Worm (Caenorhabditis elegans) whole organism, early embryonic: ENCODE results near the gene tps-2.

Experiments
- B0310.2 ChIP-seq: sonication (generic microtip); optimal IDR thresholded peaks from 2 replicates; lab custom pipeline; 2016; ENCODE audit warnings: mild to moderate bottlenecking, missing genetic modification characterization, missing compliant biosample characterization
- F13C5.2 ChIP-seq: sonication (generic microtip); optimal IDR thresholded peaks from 2 replicates; lab custom pipeline; 2017; ENCODE audit warnings: mild to moderate bottlenecking, missing genetic modification characterization, inconsistent platforms, missing compliant biosample characterization
- aly-1 ChIP-seq: sonication (generic microtip); optimal IDR thresholded peaks from 2 replicates; lab custom pipeline; 2016; ENCODE audit warnings: missing genetic modification characterization, missing compliant biosample characterization
- ama-1 ChIP-seq: fragments of 150-350 bp; optimal IDR thresholded peaks from 2 replicates; lab custom pipeline; 2014
- ceh-13 ChIP-seq: fragments of 200-800 bp; sonication (Bioruptor generic); optimal IDR thresholded peaks from 2 replicates; lab custom pipeline; 2018; ENCODE audit warnings: mild to moderate bottlenecking, missing genetic modification characterization, missing compliant biosample characterization
- ceh-36 ChIP-seq: sonication (generic microtip); optimal IDR thresholded peaks from 2 replicates; lab custom pipeline; 2016; ENCODE audit warnings: missing genetic modification characterization, inconsistent platforms, missing compliant biosample characterization
- ets-7 ChIP-seq: sonication (generic microtip); optimal IDR thresholded peaks from 2 replicates; lab custom pipeline; 2016; ENCODE audit warnings: missing genotype, missing genetic modification characterization, missing compliant biosample characterization
- flt-1 ChIP-seq: fragments of 200-800 bp; sonication (Bioruptor generic); IDR thresholded peaks from 2 replicates; pipeline ENCODE4 v1.3.6; 2022; ENCODE audit warnings: missing genetic modification characterization, missing compliant biosample characterization
- hmbx-1 ChIP-seq: sonication (generic microtip); optimal IDR thresholded peaks from 2 replicates; lab custom pipeline; 2016; ENCODE audit warnings: mild to moderate bottlenecking, missing genetic modification characterization, missing compliant biosample characterization
- hmg-4 ChIP-seq: fragments of 200-800 bp; sonication (Bioruptor generic); optimal IDR thresholded peaks from 2 replicates; lab custom pipeline; 2018; ENCODE audit warnings: mild to moderate bottlenecking, missing genetic modification characterization, missing compliant biosample characterization
- hnd-1 ChIP-seq: sonication (generic microtip); optimal IDR thresholded peaks from 2 replicates; lab custom pipeline; 2016; ENCODE audit warnings: missing genetic modification characterization, missing compliant biosample characterization
- pes-1 ChIP-seq: fragments of 200-800 bp; sonication (Bioruptor generic); IDR thresholded peaks from 2 replicates; pipeline ENCODE4 v1.3.6; 2022; ENCODE audit warnings: missing genetic modification reagents, missing genetic modification characterization, missing compliant biosample characterization
- scrt-1 ChIP-seq: fragments of 200-800 bp; sonication (Bioruptor generic); IDR thresholded peaks from 2 replicates; pipeline ENCODE4 v1.3.6; 2022; ENCODE audit warnings: missing genetic modification characterization, missing compliant biosample characterization
- sea-1 ChIP-seq: fragments of 200-800 bp; sonication (Bioruptor generic); conservative IDR thresholded peaks from 2 replicates; pipeline ENCODE4 v1.3.6; 2022; ENCODE audit warnings: missing genetic modification characterization, missing compliant biosample characterization
- tbx-11 ChIP-seq: fragments of 200-800 bp; sonication (Bioruptor generic); IDR thresholded peaks from 2 replicates; pipeline ENCODE4 v1.3.6; 2022; ENCODE audit warnings: missing genetic modification characterization, missing compliant biosample characterization
- tbx-37 ChIP-seq: fragments of 200-800 bp; sonication (Bioruptor generic); conservative IDR thresholded peaks from 2 replicates; pipeline ENCODE4 v1.3.6; 2022; ENCODE audit warnings: missing genetic modification reagents, missing genetic modification characterization, missing compliant biosample characterization
- tra-4 ChIP-seq: sonication (generic microtip); optimal IDR thresholded peaks from 2 replicates; lab custom pipeline; 2017; ENCODE audit warnings: missing genetic modification characterization, missing compliant biosample characterization

tps-2 gene

DNA sequence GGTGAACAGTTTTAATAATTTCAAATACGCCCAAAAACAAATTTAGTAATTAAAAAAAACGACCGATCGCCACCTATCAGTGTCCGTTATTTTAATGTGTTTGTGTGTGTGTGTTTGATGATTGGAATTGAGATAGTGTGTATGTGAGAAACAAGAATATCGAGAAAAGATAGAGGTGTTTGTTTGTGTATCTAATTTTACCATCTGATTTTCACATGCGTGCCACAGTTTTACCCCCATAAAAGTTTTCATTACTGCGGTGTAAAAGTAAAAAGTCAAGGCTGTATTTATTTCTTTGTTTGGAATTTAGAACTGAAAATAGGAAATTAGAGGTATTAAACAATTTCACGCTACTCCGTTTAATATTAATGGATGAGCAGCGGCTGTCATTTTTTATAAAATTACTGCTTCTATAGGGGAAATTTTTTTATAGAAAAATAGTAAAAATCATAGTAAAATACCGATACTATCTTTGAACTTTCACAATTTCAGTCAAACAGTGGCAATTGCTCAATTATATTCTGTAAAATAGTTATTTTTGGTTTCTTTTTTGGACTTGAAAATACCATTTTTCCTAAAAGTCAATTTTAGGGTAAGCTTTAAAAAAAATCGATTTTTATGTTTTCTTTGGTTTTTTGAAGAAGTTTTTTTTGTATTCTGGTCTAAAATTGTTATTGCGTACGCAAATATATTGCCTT, 620 bp upstream of the tps-2 start:
- TF ChIP-seq ets-7 (no peak), pes-1 (no peak), hmg-4 (GFP tag; lab: Kevin White, UChicago) (no peak), hnd-1 (tag; lab: Kevin White, UChicago) (no peak), ceh-36 (tag; lab: Kevin White, UChicago) (no peak)

ce11 chrII:14602735-14603134, 2.0 kb downstream of the tps-2 start:
- TF ChIP-seq tbx-37 = no peak
- TF ChIP-seq aly-1 (tag; lab: Kevin White, UChicago) = no peak
- TF ChIP-seq flt-1 (GFP tag; lab: Robert Waterston, UW) = no peak

ce11 chrII:14604261-14604660, 3.6 kb downstream of the tps-2 start:
- TF ChIP-seq flt-1 (GFP tag; lab: Robert Waterston, UW) (no peak), tbx-11 (GFP tag; lab: Robert Waterston, UW) (no peak), hmg-4 (GFP tag; lab: Kevin White, UChicago) (no peak), hnd-1 (tag; lab: Kevin White, UChicago) (no peak), ama-1 (lab: Kevin White, UChicago) (no peak), sea-1 (GFP tag; lab: Robert Waterston, UW) (no peak), pes-1 (no peak), tbx-37 (no peak), ets-7 (no peak), hmbx-1 (tag; lab: Kevin White, UChicago) (no peak), ceh-36 (tag; lab: Kevin White, UChicago) (no peak), F13C5.2 (tag; lab: Kevin White, UChicago) (no peak), ceh-13 (no peak), aly-1 (tag; lab: Kevin White, UChicago) (no peak), B0310.2 (tag; lab: Kevin White, UChicago) (no peak), tra-4 (tag; lab: Kevin White, UChicago) (no peak), scrt-1 (no peak)

DNA sequence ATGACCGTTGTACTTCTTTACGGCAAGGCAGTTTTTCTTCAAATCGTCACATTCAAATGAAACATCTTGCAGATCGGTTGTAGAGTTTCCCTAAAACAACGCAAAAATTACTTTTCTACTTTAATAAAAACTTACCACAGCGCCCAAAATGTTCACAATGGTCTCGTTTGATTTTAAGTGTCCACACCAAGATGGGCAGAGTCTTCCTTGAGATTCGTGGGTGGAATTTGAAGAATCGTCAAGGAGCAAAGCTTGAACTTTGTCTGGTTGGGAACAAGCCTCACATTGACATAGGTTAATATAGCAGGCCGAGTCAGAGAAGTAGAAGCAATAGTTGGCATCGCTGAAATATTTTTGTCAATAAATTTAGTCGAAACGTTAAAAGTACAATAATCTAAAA, 4.3 kb downstream of the tps-2 start:
- TF ChIP-seq hmg-4 (GFP tag; lab: Kevin White, UChicago) (no peak), F13C5.2 (tag; lab: Kevin White, UChicago) (no peak), scrt-1 (no peak), sea-1 (GFP tag; lab: Robert Waterston, UW) (no peak), flt-1 (GFP tag; lab: Robert Waterston, UW) (no peak), ama-1 (lab: Kevin White, UChicago) (no peak), ceh-36 (tag; lab: Kevin White, UChicago) (no peak), tbx-11 (GFP tag; lab: Robert Waterston, UW) (no peak), hmbx-1 (tag; lab: Kevin White, UChicago) (no peak), B0310.2 (tag; lab: Kevin White, UChicago) (no peak), tra-4 (tag; lab: Kevin White, UChicago) (no peak)

DNA sequence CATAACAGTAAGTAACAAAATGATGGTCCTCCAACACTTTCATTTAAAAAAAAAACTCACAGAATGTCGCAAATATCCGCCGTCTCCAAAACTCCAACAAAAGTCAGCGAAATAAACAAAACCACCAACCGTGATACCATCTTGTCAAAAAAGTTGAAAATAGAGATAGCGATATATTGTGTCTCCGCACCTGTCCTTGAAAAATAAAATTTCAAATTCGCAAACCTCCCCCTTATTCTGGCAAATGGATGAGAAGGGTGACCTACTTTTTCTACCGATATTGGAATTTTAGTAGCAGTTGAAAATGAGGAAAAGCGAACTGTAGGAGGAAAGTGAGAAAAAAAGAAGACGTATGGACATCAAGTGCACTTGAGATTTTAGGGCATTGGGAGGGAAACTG, 4.8 kb downstream of the tps-2 start, which contains the start of gene F19H8.2:
TSS of gene F19H8.2 (minus strand) at position 391 of the 400 bp plus-strand sequence.
- TF ChIP-seq tra-4 (tag; lab: Kevin White, UChicago) (no peak), tbx-11 (GFP tag; lab: Robert Waterston, UW) (no peak), hmbx-1 (tag; lab: Kevin White, UChicago) (no peak), B0310.2 (tag; lab: Kevin White, UChicago) (no peak), sea-1 (GFP tag; lab: Robert Waterston, UW) (no peak), pes-1 (no peak), ceh-36 (tag; lab: Kevin White, UChicago) (no peak), hnd-1 (tag; lab: Kevin White, UChicago) (no peak), F13C5.2 (tag; lab: Kevin White, UChicago) (no peak), aly-1 (tag; lab: Kevin White, UChicago) (no peak), flt-1 (GFP tag; lab: Robert Waterston, UW) (no peak), hmg-4 (GFP tag; lab: Kevin White, UChicago) (no peak), ets-7 (no peak), tbx-37 (no peak), ceh-13 (no peak), scrt-1 (no peak), ama-1 (lab: Kevin White, UChicago) (no peak)

DNA sequence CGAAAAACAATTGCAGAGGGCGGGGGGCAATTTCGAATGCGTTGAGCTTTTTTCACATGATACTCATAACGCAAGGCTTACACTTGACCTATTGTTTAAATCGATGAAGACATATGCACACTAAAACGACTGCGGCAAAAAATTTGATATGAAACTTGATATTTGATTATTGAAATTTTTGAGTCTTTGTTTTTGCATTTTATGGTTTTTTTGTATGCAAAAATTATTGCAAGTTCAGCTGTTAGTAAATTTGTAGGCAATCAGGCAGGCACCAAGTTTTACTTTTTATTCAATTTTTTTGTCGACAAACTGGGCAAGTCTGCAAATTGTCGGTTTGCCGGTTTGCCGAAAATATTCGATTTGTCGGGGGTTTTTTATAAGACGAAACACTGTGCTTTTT, 5.5 kb downstream of the tps-2 start, which contains the start of gene arl-3:
TSS of gene arl-3 (plus strand) at position 301 of the 400 bp plus-strand sequence.
- TF ChIP-seq ama-1 (lab: Kevin White, UChicago) (no peak), tbx-37 (no peak), hnd-1 (tag; lab: Kevin White, UChicago) (no peak), ets-7 (no peak), ceh-36 (tag; lab: Kevin White, UChicago) (no peak), pes-1 (no peak)

- TF ChIP-seq aly-1 (tag; lab: Kevin White, UChicago) (no peak), tbx-11 (GFP tag; lab: Robert Waterston, UW) (no peak), ets-7 (no peak), ama-1 (lab: Kevin White, UChicago) (no peak), tbx-37 (no peak), scrt-1 (no peak), tra-4 (tag; lab: Kevin White, UChicago) (no peak), hmbx-1 (tag; lab: Kevin White, UChicago) (no peak), B0310.2 (tag; lab: Kevin White, UChicago) (no peak), hmg-4 (GFP tag; lab: Kevin White, UChicago) (no peak), sea-1 (GFP tag; lab: Robert Waterston, UW) (no peak)
These were observed 7.8 kb downstream of the tps-2 start for ce11 chrII:14608508-14608907.
